Worm (Caenorhabditis elegans) whole organism, early embryonic: ENCODE measurements around the gene lec-2.
A peak's percentile ranks its signal among the peaks of the same experiment; 100 is the strongest.

Source experiments
- B0310.2 ChIP-seq: sonication (generic microtip); optimal IDR thresholded peaks from 2 replicates; lab custom pipeline; 2016; ENCODE audit warnings: mild to moderate bottlenecking, missing genetic modification characterization, missing compliant biosample characterization
- F13C5.2 ChIP-seq: sonication (generic microtip); optimal IDR thresholded peaks from 2 replicates; lab custom pipeline; 2017; ENCODE audit warnings: mild to moderate bottlenecking, missing genetic modification characterization, inconsistent platforms, missing compliant biosample characterization
- ama-1 ChIP-seq: fragments of 150-350 bp; optimal IDR thresholded peaks from 2 replicates; lab custom pipeline; 2014
- ceh-13 ChIP-seq: fragments of 200-800 bp; sonication (Bioruptor generic); optimal IDR thresholded peaks from 2 replicates; lab custom pipeline; 2018; ENCODE audit warnings: mild to moderate bottlenecking, missing genetic modification characterization, missing compliant biosample characterization
- flt-1 ChIP-seq: fragments of 200-800 bp; sonication (Bioruptor generic); IDR thresholded peaks from 2 replicates; pipeline ENCODE4 v1.3.6; 2022; ENCODE audit warnings: missing genetic modification characterization, missing compliant biosample characterization
- hmbx-1 ChIP-seq: sonication (generic microtip); optimal IDR thresholded peaks from 2 replicates; lab custom pipeline; 2016; ENCODE audit warnings: mild to moderate bottlenecking, missing genetic modification characterization, missing compliant biosample characterization
- hmg-4 ChIP-seq: fragments of 200-800 bp; sonication (Bioruptor generic); optimal IDR thresholded peaks from 2 replicates; lab custom pipeline; 2018; ENCODE audit warnings: mild to moderate bottlenecking, missing genetic modification characterization, missing compliant biosample characterization
- sea-1 ChIP-seq: fragments of 200-800 bp; sonication (Bioruptor generic); conservative IDR thresholded peaks from 2 replicates; pipeline ENCODE4 v1.3.6; 2022; ENCODE audit warnings: missing genetic modification characterization, missing compliant biosample characterization
- tbx-37 ChIP-seq: fragments of 200-800 bp; sonication (Bioruptor generic); conservative IDR thresholded peaks from 2 replicates; pipeline ENCODE4 v1.3.6; 2022; ENCODE audit warnings: missing genetic modification reagents, missing genetic modification characterization, missing compliant biosample characterization
- tra-4 ChIP-seq: sonication (generic microtip); optimal IDR thresholded peaks from 2 replicates; lab custom pipeline; 2017; ENCODE audit warnings: missing genetic modification characterization, missing compliant biosample characterization

- TF ChIP-seq ama-1 (lab: Kevin White, UChicago) (no peak), hmg-4 (GFP tag; lab: Kevin White, UChicago) (peak; percentile 47), hmbx-1 (tag; lab: Kevin White, UChicago) (no peak), tra-4 (tag; lab: Kevin White, UChicago) (no peak), sea-1 (no peak), flt-1 (no peak), ceh-13 (GFP tag; lab: Kevin White, UChicago) (no peak), tbx-37 (GFP tag; lab: Robert Waterston, UW) (no peak), F13C5.2 (tag; lab: Kevin White, UChicago) (peak; percentile 49), B0310.2 (tag; lab: Kevin White, UChicago) (no peak)
These were observed 31.1 kb downstream of the lec-2 start for ce11 chrII:9984866-9985336.
